Fruit fly (Drosophila melanogaster) S2 (cell line): ENCODE results near the gene Nak.

Experiments used
- CG8478 ChIP-seq: fragments of >200 bp; optimal IDR thresholded peaks from 2 replicates; lab custom pipeline; 2018
- CTCF ChIP-seq, 2 experiments: fragments of >200 bp; optimal IDR thresholded peaks; 2 replicates each; lab custom pipeline; 2018

- TF ChIP-seq CTCF (optimal IDR thresholded peaks at IDR 0.05; lab: Kevin White, UChicago) (no peak), CG8478 (lab: Kevin White, UChicago) (no peak)
These were observed 14.9 kb downstream of the Nak start for dm6 chr2L:18953512-18954254.
